Worm (Caenorhabditis elegans) whole organism, early embryonic: ENCODE data around the gene apx-1.

Experiments used
- B0310.2 ChIP-seq: sonication (generic microtip); optimal IDR thresholded peaks from 2 replicates; lab custom pipeline; 2016; ENCODE audit warnings: mild to moderate bottlenecking, missing genetic modification characterization, missing compliant biosample characterization
- F13C5.2 ChIP-seq: sonication (generic microtip); optimal IDR thresholded peaks from 2 replicates; lab custom pipeline; 2017; ENCODE audit warnings: mild to moderate bottlenecking, missing genetic modification characterization, inconsistent platforms, missing compliant biosample characterization
- aly-1 ChIP-seq: sonication (generic microtip); optimal IDR thresholded peaks from 2 replicates; lab custom pipeline; 2016; ENCODE audit warnings: missing genetic modification characterization, missing compliant biosample characterization
- ama-1 ChIP-seq: fragments of 150-350 bp; optimal IDR thresholded peaks from 2 replicates; lab custom pipeline; 2014
- ceh-13 ChIP-seq: fragments of 200-800 bp; sonication (Bioruptor generic); optimal IDR thresholded peaks from 2 replicates; lab custom pipeline; 2018; ENCODE audit warnings: mild to moderate bottlenecking, missing genetic modification characterization, missing compliant biosample characterization
- ceh-36 ChIP-seq: sonication (generic microtip); optimal IDR thresholded peaks from 2 replicates; lab custom pipeline; 2016; ENCODE audit warnings: missing genetic modification characterization, inconsistent platforms, missing compliant biosample characterization
- ets-7 ChIP-seq: sonication (generic microtip); optimal IDR thresholded peaks from 2 replicates; lab custom pipeline; 2016; ENCODE audit warnings: missing genotype, missing genetic modification characterization, missing compliant biosample characterization
- flt-1 ChIP-seq: fragments of 200-800 bp; sonication (Bioruptor generic); IDR thresholded peaks from 2 replicates; pipeline ENCODE4 v1.3.6; 2022; ENCODE audit warnings: missing genetic modification characterization, missing compliant biosample characterization
- hmbx-1 ChIP-seq: sonication (generic microtip); optimal IDR thresholded peaks from 2 replicates; lab custom pipeline; 2016; ENCODE audit warnings: mild to moderate bottlenecking, missing genetic modification characterization, missing compliant biosample characterization
- hmg-4 ChIP-seq: fragments of 200-800 bp; sonication (Bioruptor generic); optimal IDR thresholded peaks from 2 replicates; lab custom pipeline; 2018; ENCODE audit warnings: mild to moderate bottlenecking, missing genetic modification characterization, missing compliant biosample characterization
- hnd-1 ChIP-seq: sonication (generic microtip); optimal IDR thresholded peaks from 2 replicates; lab custom pipeline; 2016; ENCODE audit warnings: missing genetic modification characterization, missing compliant biosample characterization
- pes-1 ChIP-seq: fragments of 200-800 bp; sonication (Bioruptor generic); IDR thresholded peaks from 2 replicates; pipeline ENCODE4 v1.3.6; 2022; ENCODE audit warnings: missing genetic modification reagents, missing genetic modification characterization, missing compliant biosample characterization
- scrt-1 ChIP-seq: fragments of 200-800 bp; sonication (Bioruptor generic); IDR thresholded peaks from 2 replicates; pipeline ENCODE4 v1.3.6; 2022; ENCODE audit warnings: missing genetic modification characterization, missing compliant biosample characterization
- sea-1 ChIP-seq: fragments of 200-800 bp; sonication (Bioruptor generic); conservative IDR thresholded peaks from 2 replicates; pipeline ENCODE4 v1.3.6; 2022; ENCODE audit warnings: missing genetic modification characterization, missing compliant biosample characterization
- tbx-11 ChIP-seq: fragments of 200-800 bp; sonication (Bioruptor generic); IDR thresholded peaks from 2 replicates; pipeline ENCODE4 v1.3.6; 2022; ENCODE audit warnings: missing genetic modification characterization, missing compliant biosample characterization
- tbx-37 ChIP-seq: fragments of 200-800 bp; sonication (Bioruptor generic); conservative IDR thresholded peaks from 2 replicates; pipeline ENCODE4 v1.3.6; 2022; ENCODE audit warnings: missing genetic modification reagents, missing genetic modification characterization, missing compliant biosample characterization
- tra-4 ChIP-seq: sonication (generic microtip); optimal IDR thresholded peaks from 2 replicates; lab custom pipeline; 2017; ENCODE audit warnings: missing genetic modification characterization, missing compliant biosample characterization

apx-1 gene

DNA sequence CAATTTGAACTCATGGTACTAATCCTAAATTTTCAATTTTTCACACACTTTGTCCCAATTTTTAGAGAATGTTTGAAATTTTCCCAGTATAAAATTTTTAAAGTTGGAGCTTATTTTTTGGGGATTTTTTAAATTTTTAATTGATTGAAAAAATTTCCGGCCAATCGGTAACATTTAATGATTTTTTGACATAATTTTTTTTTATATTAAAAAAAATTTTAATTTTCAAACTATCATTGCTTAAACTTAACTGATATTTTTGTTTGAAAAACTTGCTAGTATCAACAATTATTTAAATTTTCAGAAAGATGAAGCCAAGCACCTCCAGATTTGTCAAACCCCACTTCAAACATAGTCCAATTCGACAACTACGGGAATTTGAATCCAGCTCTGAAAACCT lies 47.3 kb downstream of the apx-1 start, which contains the start of gene T28A11.22:
Gene T28A11.22, plus strand, starts transcription at position 301 of the 400 bp plus-strand sequence.
- no peak for TF ChIP-seq ets-7 (tag; lab: Kevin White, UChicago)
- TF ChIP-seq tra-4 (tag; lab: Kevin White, UChicago), result no peak
- no peak for TF ChIP-seq hmbx-1 (tag; lab: Kevin White, UChicago)
- no peak for TF ChIP-seq ama-1 (lab: Kevin White, UChicago)
- TF ChIP-seq F13C5.2 (tag; lab: Kevin White, UChicago), result no peak

DNA sequence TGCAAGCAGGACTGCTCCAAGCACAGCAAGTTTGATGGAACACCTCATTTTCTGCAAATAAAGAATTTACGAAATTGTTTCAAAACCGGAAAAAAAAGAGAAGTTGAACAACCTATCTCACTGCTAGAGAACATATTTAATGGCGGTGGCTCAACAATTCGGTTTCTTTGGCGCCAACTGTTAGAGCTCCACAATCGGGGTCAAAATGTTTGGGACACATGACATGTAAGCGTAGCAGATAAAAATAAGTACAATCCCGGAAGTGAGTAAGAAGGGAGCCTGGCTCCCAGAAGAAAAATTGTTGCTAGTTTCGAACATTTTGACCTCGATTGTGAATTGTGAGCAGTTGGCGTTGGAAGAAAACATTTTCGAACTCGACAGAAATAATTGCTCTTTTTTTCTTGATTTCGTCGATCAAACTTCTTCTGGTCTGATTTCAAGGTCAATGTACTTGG lies 49.2 kb downstream of the apx-1 start, which contains the start of gene T28A11.16:
Gene T28A11.16, minus strand, starts transcription at position 51 of the 455 bp plus-strand sequence.
- TF ChIP-seq hmbx-1 (tag; lab: Kevin White, UChicago), result no peak
- TF ChIP-seq ama-1 (lab: Kevin White, UChicago), result no peak
- TF ChIP-seq pes-1 (GFP tag; lab: Robert Waterston, UW), result no peak
- no peak for TF ChIP-seq flt-1 (GFP tag; lab: Robert Waterston, UW)
- TF ChIP-seq hmg-4 (GFP tag; lab: Kevin White, UChicago), result no peak
- no peak for TF ChIP-seq scrt-1 (GFP tag; lab: Robert Waterston, UW)

DNA sequence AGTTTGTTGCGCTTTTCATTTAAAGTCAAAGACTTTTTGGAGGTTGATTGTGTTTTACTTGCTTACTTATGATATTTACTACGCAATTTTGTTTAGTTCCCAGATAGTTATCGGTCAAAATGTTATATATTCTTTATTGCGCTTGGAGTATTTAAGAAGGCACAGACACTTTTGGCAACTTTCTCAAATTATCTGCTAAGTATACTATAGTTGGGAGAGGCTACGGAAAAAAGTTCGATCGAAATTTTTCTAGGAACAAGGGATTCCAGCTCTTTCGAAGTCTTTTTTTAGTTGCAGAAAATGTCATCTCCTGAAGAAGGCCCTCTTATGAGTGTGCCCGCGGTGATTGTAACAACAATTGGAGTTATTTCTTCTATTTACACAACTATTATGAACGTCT lies 50.1 kb downstream of the apx-1 start, which contains the start of gene srbc-5:
Gene srbc-5, plus strand, starts transcription at position 301 of the 400 bp plus-strand sequence.
- TF ChIP-seq tbx-11 (no peak), hnd-1 (tag; lab: Kevin White, UChicago) (no peak), ama-1 (lab: Kevin White, UChicago) (no peak), hmg-4 (GFP tag; lab: Kevin White, UChicago) (no peak), B0310.2 (tag; lab: Kevin White, UChicago) (no peak), hmbx-1 (tag; lab: Kevin White, UChicago) (no peak), ets-7 (tag; lab: Kevin White, UChicago) (no peak), tra-4 (tag; lab: Kevin White, UChicago) (no peak), flt-1 (GFP tag; lab: Robert Waterston, UW) (no peak), F13C5.2 (tag; lab: Kevin White, UChicago) (no peak), sea-1 (GFP tag; lab: Robert Waterston, UW) (no peak), tbx-37 (GFP tag; lab: Robert Waterston, UW) (no peak), ceh-36 (tag; lab: Kevin White, UChicago) (no peak), scrt-1 (GFP tag; lab: Robert Waterston, UW) (no peak)

DNA sequence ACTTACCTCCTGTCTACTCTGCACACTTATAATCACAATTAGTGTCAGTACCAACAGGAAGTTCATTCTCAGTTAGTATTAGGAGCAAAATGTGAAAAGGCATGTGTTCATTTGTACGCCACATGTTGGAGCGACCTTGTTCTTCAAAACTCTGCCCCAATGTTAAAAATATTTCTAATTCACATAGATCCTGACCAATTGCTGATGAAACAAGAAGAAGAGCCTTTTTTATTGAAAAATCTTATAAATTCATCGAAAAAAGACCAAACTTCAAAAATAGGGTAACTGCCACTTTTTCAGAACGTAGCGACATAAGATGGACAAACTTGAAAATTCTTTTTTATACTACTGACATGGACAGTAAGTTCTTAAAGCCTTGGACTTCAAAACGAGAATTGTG lies 56.2 kb downstream of the apx-1 start, which contains the start of gene T28A11.17:
Gene T28A11.17, minus strand, starts transcription at position 101 of the 400 bp plus-strand sequence.
- TF ChIP-seq tbx-37 (GFP tag; lab: Robert Waterston, UW) (no peak), hmbx-1 (tag; lab: Kevin White, UChicago) (no peak), hmg-4 (GFP tag; lab: Kevin White, UChicago) (no peak), tbx-11 (no peak), B0310.2 (tag; lab: Kevin White, UChicago) (no peak), F13C5.2 (tag; lab: Kevin White, UChicago) (no peak), hnd-1 (tag; lab: Kevin White, UChicago) (no peak), ceh-36 (tag; lab: Kevin White, UChicago) (no peak), sea-1 (GFP tag; lab: Robert Waterston, UW) (no peak), tra-4 (tag; lab: Kevin White, UChicago) (no peak), aly-1 (no peak), pes-1 (GFP tag; lab: Robert Waterston, UW) (no peak), ets-7 (tag; lab: Kevin White, UChicago) (no peak), scrt-1 (GFP tag; lab: Robert Waterston, UW) (no peak)

DNA sequence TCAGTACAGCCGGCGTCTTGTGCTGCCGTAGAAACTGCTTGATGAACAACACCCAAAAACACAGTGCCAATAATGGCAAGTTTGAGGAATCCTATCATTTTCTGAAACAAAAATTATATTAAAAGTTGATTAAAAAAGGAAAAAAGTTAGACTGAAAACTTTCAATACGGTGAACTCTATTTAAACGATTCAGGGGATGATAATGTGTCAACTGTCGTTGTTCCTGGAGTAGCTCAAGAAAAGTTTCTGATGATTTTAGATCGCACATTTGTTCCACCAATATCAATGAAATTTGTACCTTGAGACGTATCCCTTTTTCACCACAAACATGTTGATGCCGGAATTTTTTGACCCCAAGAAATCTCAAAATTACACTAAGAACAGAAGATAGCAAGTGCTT lies 58.0 kb downstream of the apx-1 start, which contains the start of gene T28A11.18:
Gene T28A11.18, minus strand, starts transcription at position 101 of the 400 bp plus-strand sequence.
- no peak for TF ChIP-seq aly-1
- no peak for TF ChIP-seq F13C5.2 (tag; lab: Kevin White, UChicago)
- no peak for TF ChIP-seq tbx-37 (GFP tag; lab: Robert Waterston, UW)
- TF ChIP-seq hnd-1 (tag; lab: Kevin White, UChicago), result no peak
- TF ChIP-seq flt-1 (GFP tag; lab: Robert Waterston, UW), result no peak
- TF ChIP-seq ceh-13 (GFP tag; lab: Kevin White, UChicago), result no peak
- no peak for TF ChIP-seq hmbx-1 (tag; lab: Kevin White, UChicago)
- no peak for TF ChIP-seq scrt-1 (GFP tag; lab: Robert Waterston, UW)
- TF ChIP-seq ets-7 (tag; lab: Kevin White, UChicago), result no peak
- TF ChIP-seq B0310.2 (tag; lab: Kevin White, UChicago), result no peak
- no peak for TF ChIP-seq hmg-4 (GFP tag; lab: Kevin White, UChicago)

DNA sequence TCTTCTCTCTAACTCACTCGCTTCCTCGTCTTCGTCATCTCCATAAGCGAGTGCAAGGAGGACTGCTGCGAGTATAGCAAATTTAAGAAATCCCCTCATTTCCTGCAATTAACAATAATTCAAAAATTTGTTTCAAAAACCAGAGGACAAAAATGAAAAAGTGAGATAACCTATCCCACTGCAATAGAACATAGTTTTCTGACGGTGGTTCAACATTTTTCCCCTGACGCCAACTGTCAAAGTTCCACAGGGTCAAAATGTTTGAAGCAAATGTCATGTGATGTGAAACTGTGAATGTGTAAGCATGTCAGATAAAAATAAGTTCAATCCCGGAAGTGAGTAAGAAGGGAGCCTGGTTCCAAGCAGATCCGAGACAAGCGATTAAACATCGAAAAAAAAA lies 59.4 kb downstream of the apx-1 start, which contains the start of gene T28A11.19:
Gene T28A11.19, minus strand, starts transcription at position 108 of the 400 bp plus-strand sequence.
- TF ChIP-seq hmg-4 (GFP tag; lab: Kevin White, UChicago) (no peak), ceh-36 (tag; lab: Kevin White, UChicago) (no peak), aly-1 (no peak), tbx-11 (no peak), sea-1 (GFP tag; lab: Robert Waterston, UW) (no peak), hnd-1 (tag; lab: Kevin White, UChicago) (no peak), F13C5.2 (tag; lab: Kevin White, UChicago) (no peak), ama-1 (lab: Kevin White, UChicago) (no peak), scrt-1 (GFP tag; lab: Robert Waterston, UW) (no peak), tra-4 (tag; lab: Kevin White, UChicago) (no peak), ceh-13 (GFP tag; lab: Kevin White, UChicago) (no peak), B0310.2 (tag; lab: Kevin White, UChicago) (no peak), pes-1 (GFP tag; lab: Robert Waterston, UW) (no peak), hmbx-1 (tag; lab: Kevin White, UChicago) (no peak), flt-1 (GFP tag; lab: Robert Waterston, UW) (no peak), tbx-37 (GFP tag; lab: Robert Waterston, UW) (no peak), ets-7 (tag; lab: Kevin White, UChicago) (no peak)
